Fruit fly (Drosophila melanogaster) whole organism, embryonic: ENCODE data around the gene Fer3.

ENCODE experiments used
- CG10654 ChIP-seq: fragments of 200-800 bp; sonication (Bioruptor generic); optimal IDR thresholded peaks from 2 replicates; lab custom pipeline; 2016; ENCODE audit warnings: missing biosample characterization, missing genetic modification characterization
- CG11696 ChIP-seq: fragments of 200-800 bp; sonication (Bioruptor generic); IDR thresholded peaks from 2 replicates; pipeline ENCODE4 v1.3.6; 2022; ENCODE audit warnings: missing biosample characterization, missing genetic modification characterization
- CG14014 ChIP-seq: fragments of 200-800 bp; sonication (Bioruptor generic); IDR thresholded peaks from 2 replicates; pipeline ENCODE4 v1.3.6; 2022; ENCODE audit warnings: missing biosample characterization, missing genetic modification characterization
- CG15269 ChIP-seq: fragments of 200-800 bp; sonication (Bioruptor generic); optimal IDR thresholded peaks from 2 replicates; lab custom pipeline; 2018; ENCODE audit warnings: missing biosample characterization, mild to moderate bottlenecking, missing genetic modification characterization, moderate library complexity
- CG1529 ChIP-seq: fragments of 200-800 bp; sonication (Bioruptor generic); optimal IDR thresholded peaks from 3 replicates; lab custom pipeline; 2018; ENCODE audit warnings: missing biosample characterization, missing genetic modification characterization
- CG2129 ChIP-seq: fragments of 200-800 bp; sonication (Bioruptor generic); IDR thresholded peaks from 2 replicates; pipeline ENCODE4 v1.3.6; 2022; ENCODE audit warnings: missing biosample characterization, missing genetic modification characterization; ENCODE audit not compliant: partially characterized antibody
- CG31388 ChIP-seq: fragments of 200-800 bp; sonication (Bioruptor generic); optimal IDR thresholded peaks from 2 replicates; lab custom pipeline; 2016; ENCODE audit warnings: missing biosample characterization, missing genetic modification characterization
- CG4707 ChIP-seq: fragments of 200-800 bp; sonication (Bioruptor generic); optimal IDR thresholded peaks from 2 replicates; lab custom pipeline; 2018; ENCODE audit warnings: missing biosample characterization, mild to moderate bottlenecking, missing genetic modification characterization, moderate library complexity
- CG6254 ChIP-seq: fragments of 200-800 bp; sonication (Bioruptor generic); optimal IDR thresholded peaks from 3 replicates; lab custom pipeline; 2017; ENCODE audit warnings: mild to moderate bottlenecking, missing biosample characterization, missing genetic modification reagents, missing genetic modification characterization
- CG6683 ChIP-seq: fragments of 200-800 bp; sonication (Bioruptor generic); optimal IDR thresholded peaks from 2 replicates; lab custom pipeline; 2017; ENCODE audit warnings: missing biosample characterization, mild to moderate bottlenecking, missing genetic modification characterization, missing genetic modification reagents
- CG7786 ChIP-seq: fragments of 200-800 bp; sonication (Bioruptor generic); optimal IDR thresholded peaks from 2 replicates; lab custom pipeline; 2016; ENCODE audit warnings: missing biosample characterization, missing genetic modification characterization
- Gsc ChIP-seq: fragments of 200-800 bp; sonication (Bioruptor generic); IDR thresholded peaks from 2 replicates; pipeline ENCODE4 v1.3.6; 2022; ENCODE audit warnings: missing biosample characterization, missing genetic modification characterization
- Hey ChIP-seq: fragments of 200-800 bp; sonication (Bioruptor generic); optimal IDR thresholded peaks from 3 replicates; lab custom pipeline; 2018; ENCODE audit warnings: missing biosample characterization, mild to moderate bottlenecking, missing genetic modification characterization
- Hr39 ChIP-seq: fragments of >200 bp; optimal IDR thresholded peaks from 2 replicates; lab custom pipeline; 2017
- Lim3 ChIP-seq: fragments of 200-800 bp; sonication (Bioruptor generic); IDR thresholded peaks from 2 replicates; pipeline ENCODE4 v1.3.6; 2022; ENCODE audit warnings: missing biosample characterization, missing genetic modification characterization
- Mad ChIP-seq: fragments of 200-800 bp; sonication (Bioruptor generic); optimal IDR thresholded peaks from 2 replicates; lab custom pipeline; 2016; ENCODE audit warnings: missing biosample characterization, missing genetic modification characterization
- Neu2 ChIP-seq: fragments of 200-800 bp; sonication (Bioruptor generic); optimal IDR thresholded peaks from 3 replicates; lab custom pipeline; 2016; ENCODE audit warnings: missing biosample characterization, missing genetic modification characterization, borderline replicate concordance
- Opbp ChIP-seq: fragments of 200-800 bp; sonication (Bioruptor generic); IDR thresholded peaks from 3 replicates; pipeline ENCODE4 v1.3.6; 2022; ENCODE audit warnings: missing biosample characterization, missing genetic modification characterization; ENCODE audit not compliant: partially characterized antibody
- PHDP ChIP-seq: fragments of 200-800 bp; sonication (Bioruptor generic); optimal IDR thresholded peaks from 3 replicates; lab custom pipeline; 2018; ENCODE audit warnings: missing biosample characterization, mild to moderate bottlenecking, missing genetic modification characterization, moderate library complexity
- Ptx1 ChIP-seq: fragments of 200-800 bp; sonication (Bioruptor generic); IDR thresholded peaks from 2 replicates; pipeline ENCODE4 v1.3.6; 2022; ENCODE audit warnings: missing biosample characterization, missing genetic modification characterization
- ase ChIP-seq: fragments of 200-800 bp; sonication (Bioruptor generic); IDR thresholded peaks from 3 replicates; pipeline ENCODE4 v1.3.6; 2022; ENCODE audit warnings: missing biosample characterization, missing genetic modification characterization
- chif ChIP-seq, 2 experiments: fragments of 200-800 bp; sonication (Bioruptor generic); optimal IDR thresholded peaks; 3 replicates each; lab custom pipeline; 2016; ENCODE audit warnings: missing biosample characterization in 2 of 2, missing genetic modification characterization in 2 of 2
- chinmo ChIP-seq: fragments of 200-800 bp; sonication (Bioruptor generic); IDR thresholded peaks from 4 replicates; pipeline ENCODE4 v1.3.6; 2022; ENCODE audit warnings: missing biosample characterization, missing genetic modification characterization; ENCODE audit not compliant: partially characterized antibody
- dpn ChIP-seq, 2 experiments: fragments of 200-800 bp; sonication (Bioruptor generic); optimal IDR thresholded peaks; 3 replicates each; lab custom pipeline; 2016; ENCODE audit warnings: missing biosample characterization in 2 of 2, missing genetic modification characterization in 2 of 2
- fd102C ChIP-seq: fragments of 200-800 bp; sonication (Bioruptor generic); optimal IDR thresholded peaks from 2 replicates; lab custom pipeline; 2018; ENCODE audit warnings: missing biosample characterization, mild to moderate bottlenecking, missing genetic modification characterization, moderate library complexity
- fru ChIP-seq: fragments of >200 bp; optimal IDR thresholded peaks from 2 replicates; lab custom pipeline; 2017
- gsb-n ChIP-seq: fragments of 200-800 bp; sonication (Bioruptor generic); optimal IDR thresholded peaks from 3 replicates; lab custom pipeline; 2018; ENCODE audit warnings: missing biosample characterization, mild to moderate bottlenecking, missing genetic modification characterization
- gt ChIP-seq: fragments of 200-800 bp; sonication (Bioruptor generic); IDR thresholded peaks from 2 replicates; pipeline ENCODE4 v1.3.6; 2022; ENCODE audit warnings: missing biosample characterization, missing genetic modification characterization
- insv ChIP-seq, 2 experiments: fragments of 200-800 bp; sonication (Bioruptor generic); optimal IDR thresholded peaks; 3 replicates each; lab custom pipeline; 2016 to 2018; ENCODE audit warnings: missing biosample characterization in 2 of 2, missing genetic modification characterization in 2 of 2
- kay ChIP-seq: fragments of 200-800 bp; sonication (Bioruptor generic); optimal IDR thresholded peaks from 2 replicates; lab custom pipeline; 2016; ENCODE audit warnings: missing biosample characterization, missing genetic modification characterization
- maf-S ChIP-seq: fragments of 200-800 bp; sonication (Bioruptor generic); optimal IDR thresholded peaks from 2 replicates; lab custom pipeline; 2016; ENCODE audit warnings: missing biosample characterization, missing genetic modification characterization
- nerfin-1 ChIP-seq: fragments of 200-800 bp; sonication (Bioruptor generic); optimal IDR thresholded peaks from 3 replicates; lab custom pipeline; 2019; ENCODE audit warnings: missing biosample characterization, mild to moderate bottlenecking, missing genetic modification characterization, moderate library complexity
- oc ChIP-seq: fragments of 200-800 bp; sonication (Bioruptor generic); optimal IDR thresholded peaks from 2 replicates; lab custom pipeline; 2018; ENCODE audit warnings: missing biosample characterization, mild to moderate bottlenecking, missing genetic modification characterization, moderate library complexity
- pros ChIP-seq: fragments of 200-800 bp; sonication (Bioruptor generic); optimal IDR thresholded peaks from 3 replicates; lab custom pipeline; 2019; ENCODE audit warnings: missing biosample characterization, mild to moderate bottlenecking, missing genetic modification characterization, moderate library complexity
- sd ChIP-seq: fragments of 200-800 bp; sonication (Bioruptor generic); optimal IDR thresholded peaks from 3 replicates; lab custom pipeline; 2018; ENCODE audit warnings: missing biosample characterization, mild to moderate bottlenecking, missing genetic modification characterization, moderate library complexity
- sens ChIP-seq: fragments of 200-800 bp; sonication (Bioruptor generic); peaks from one replicate; lab custom pipeline; 2016; ENCODE audit warnings: missing biosample characterization, missing genetic modification characterization
- ttk ChIP-seq: fragments of 200-800 bp; sonication (Bioruptor generic); IDR thresholded peaks from 2 replicates; pipeline ENCODE4 v2.1.2; 2022; ENCODE audit warnings: missing biosample characterization, missing genetic modification characterization

Fer3 gene

dm6 chr3R:11711376-11711775 lies 17.3 kb upstream of the Fer3 start, which contains the start of gene CG14720:
TSS of gene CG14720 (plus strand) at chr3R:11711676.
- TF ChIP-seq PHDP (tag; lab: Kevin White, UChicago) (no peak), CG11696 (GFP tag; lab: Robert Waterston, UW) (no peak), CG31388 (no peak), chinmo (GFP tag; lab: Robert Waterston, UW) (no peak), CG6254 (GFP tag; lab: Kevin White, UChicago) (no peak), CG1529 (GFP tag; lab: Kevin White, UChicago) (no peak), fru (no peak), insv (GFP tag; optimal IDR thresholded peaks at IDR 0.05; lab: Kevin White, UChicago) (no peak), CG15269 (tag; lab: Kevin White, UChicago) (no peak), Hr39 (lab: Kevin White, UChicago) (no peak), Lim3 (GFP tag; lab: Robert Waterston, UW) (no peak)
- TF ChIP-seq, all 482 proteins: peak for 0

- TF ChIP-seq ase (GFP tag; lab: Robert Waterston, UW) (no peak), CG7786 (GFP tag; lab: Kevin White, UChicago) (no peak), maf-S (no peak), CG4707 (GFP tag; lab: Kevin White, UChicago) (no peak), chif (GFP tag; optimal IDR thresholded peaks at IDR 0.05; lab: Kevin White, UChicago) (no peak), CG10654 (GFP tag; lab: Kevin White, UChicago) (no peak), Hey (tag; lab: Kevin White, UChicago) (no peak), Opbp (GFP tag; lab: Robert Waterston, UW) (no peak), dpn (GFP tag; optimal IDR thresholded peaks at IDR 0.05; lab: Kevin White, UChicago) (no peak), fd102C (GFP tag; lab: Kevin White, UChicago) (no peak), CG14014 (GFP tag; lab: Robert Waterston, UW) (no peak)
Observed at dm6 chr3R:11703730-11704129, 9.6 kb upstream of the Fer3 start, which contains the start of gene I-t. TSS of gene I-t (plus strand) at chr3R:11704030.

dm6 chr3R:11700314-11700713 lies 6.2 kb upstream of the Fer3 start, which contains the start of gene CG14718:
TSS of gene CG14718 (plus strand) at chr3R:11700614.
- TF ChIP-seq Mad (GFP tag; lab: Kevin White, UChicago), result no peak
- TF ChIP-seq ttk (GFP tag; lab: Robert Waterston, UW), result no peak

DNA sequence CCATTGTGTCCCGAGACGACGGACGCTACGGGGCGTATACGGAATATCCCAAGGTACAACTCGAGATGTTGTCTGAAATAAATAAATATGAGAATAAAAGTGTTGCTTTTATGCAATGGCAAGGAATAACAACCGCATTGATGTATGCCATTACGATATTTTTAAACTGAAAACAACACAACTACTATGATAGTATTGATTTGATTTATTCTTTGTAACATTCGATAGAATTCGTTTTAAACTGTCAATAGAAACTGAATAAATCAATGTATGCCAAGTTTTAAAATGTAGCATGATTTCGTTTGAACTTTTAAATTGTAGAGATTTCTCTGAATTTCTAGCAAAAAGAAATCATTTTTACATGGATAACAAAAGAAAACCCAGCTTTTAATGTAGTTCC lies 2.1 kb upstream of the Fer3 start, which contains the start of gene CG14717:
Gene CG14717, plus strand, starts transcription at position 301 of the 400 bp plus-strand sequence.
- TF ChIP-seq kay (GFP tag; lab: Kevin White, UChicago) (no peak), gt (GFP tag; lab: Robert Waterston, UW) (no peak), Gsc (GFP tag; lab: Robert Waterston, UW) (no peak), CG6683 (GFP tag; lab: Kevin White, UChicago) (no peak), sd (no peak)

- TF ChIP-seq sens (GFP tag; lab: Kevin White, UChicago) (peak; percentile 54), Neu2 (GFP tag; lab: Kevin White, UChicago) (no peak), gsb-n (peak; percentile 89), CG2129 (GFP tag; lab: Robert Waterston, UW) (no peak), sd (peak; percentile 6), Ptx1 (GFP tag; lab: Robert Waterston, UW) (no peak), nerfin-1 (tag; lab: Kevin White, UChicago) (peak; percentile 94), oc (tag; lab: Kevin White, UChicago) (peak; percentile 27), pros (GFP tag; lab: Kevin White, UChicago) (peak; percentile 72)
Observed at dm6 chr3R:11692504-11692903, 1.6 kb downstream of the Fer3 start.
